Worm (Caenorhabditis elegans) whole organism, L4 larva: ENCODE results near the gene C50F4.12.

Experiments used
- F44E2.7 ChIP-seq: fragments of 200-800 bp; sonication (Bioruptor generic); IDR thresholded peaks from 2 replicates; pipeline ENCODE4 v2.1.2; 2022; ENCODE audit warnings: missing genetic modification characterization, missing compliant biosample characterization
- aha-1 ChIP-seq: fragments of 150-350 bp; peaks from one replicate; lab custom pipeline; 2014; ENCODE audit warnings: missing biosample characterization, missing genetic modification characterization
- attf-4 ChIP-seq: sonication (generic microtip); optimal IDR thresholded peaks from 3 replicates; lab custom pipeline; 2017; ENCODE audit warnings: missing biosample characterization, missing genetic modification characterization
- ceh-20 ChIP-seq: fragments of 200-800 bp; sonication (Bioruptor generic); IDR thresholded peaks from 2 replicates; pipeline ENCODE4 v1.3.6; 2022; ENCODE audit warnings: missing genetic modification reagents, missing genetic modification characterization, missing compliant biosample characterization
- ceh-28 ChIP-seq: fragments of 150-350 bp; optimal IDR thresholded peaks from 2 replicates; lab custom pipeline; 2014; ENCODE audit warnings: missing biosample characterization, missing genetic modification reagents, missing genetic modification characterization
- ceh-82 ChIP-seq: sonication (generic microtip); optimal IDR thresholded peaks from 2 replicates; lab custom pipeline; 2017; ENCODE audit warnings: missing biosample characterization, missing genetic modification characterization
- cey-2 ChIP-seq: sonication (generic microtip); optimal IDR thresholded peaks from 3 replicates; lab custom pipeline; 2017; ENCODE audit warnings: missing genetic modification characterization, mild to moderate bottlenecking, missing compliant biosample characterization, antibody characterized with exemption, borderline replicate concordance; ENCODE audit not compliant: insufficient read depth
- daf-16 ChIP-seq, 3 experiments: sonication (generic microtip); optimal IDR thresholded peaks; 2 replicates each; lab custom pipeline; 2016 to 2017; ENCODE audit warnings: missing genetic modification characterization in 3 of 3, missing genetic modification reagents in 3 of 3, mild to moderate bottlenecking in 2 of 3, missing compliant biosample characterization in 2 of 3, missing biosample characterization in 1 of 3, moderate library complexity in 1 of 3
- dmd-6 ChIP-seq: fragments of 200-800 bp; sonication (Bioruptor generic); IDR thresholded peaks from 2 replicates; pipeline ENCODE4 v1.3.6; 2022; ENCODE audit warnings: missing genetic modification reagents, missing genetic modification characterization, missing compliant biosample characterization
- dmd-8 ChIP-seq: fragments of 200-800 bp; sonication (Bioruptor generic); IDR thresholded peaks from 2 replicates; pipeline ENCODE4 v1.3.6; 2022; ENCODE audit warnings: missing genetic modification characterization, missing compliant biosample characterization
- dpl-1 ChIP-seq: fragments of 150-350 bp; optimal IDR thresholded peaks from 2 replicates; lab custom pipeline; 2014; ENCODE audit warnings: missing biosample characterization, missing genetic modification reagents, missing genetic modification characterization
- dve-1 ChIP-seq: sonication (generic microtip); optimal IDR thresholded peaks from 2 replicates; lab custom pipeline; 2017; ENCODE audit warnings: antibody characterized with exemption, mild to moderate bottlenecking, missing genetic modification characterization, missing compliant biosample characterization; ENCODE audit not compliant: insufficient read depth
- egl-43 ChIP-seq: fragments of 200-800 bp; sonication (Bioruptor generic); IDR thresholded peaks from 2 replicates; pipeline ENCODE4 v1.3.6; 2022; ENCODE audit warnings: missing genetic modification reagents, missing genetic modification characterization, missing compliant biosample characterization
- gei-8 ChIP-seq: fragments of 200-800 bp; sonication (Bioruptor generic); optimal IDR thresholded peaks from 2 replicates; lab custom pipeline; 2018; ENCODE audit warnings: mild to moderate bottlenecking, missing genetic modification characterization, missing compliant biosample characterization
- hlh-11 ChIP-seq: fragments of 200-800 bp; sonication (Bioruptor generic); optimal IDR thresholded peaks from 2 replicates; lab custom pipeline; 2018; ENCODE audit warnings: mild to moderate bottlenecking, missing genetic modification characterization, missing compliant biosample characterization
- hlh-30 ChIP-seq: sonication (generic microtip); optimal IDR thresholded peaks from 2 replicates; lab custom pipeline; 2017; ENCODE audit warnings: antibody characterized with exemption, mild to moderate bottlenecking, missing genetic modification characterization, missing compliant biosample characterization; ENCODE audit not compliant: insufficient read depth
- hmg-1.1 ChIP-seq: fragments of 200-800 bp; sonication (Bioruptor generic); IDR thresholded peaks from 2 replicates; pipeline ENCODE4 v1.3.6; 2022; ENCODE audit warnings: missing genetic modification reagents, missing genetic modification characterization, missing compliant biosample characterization
- lim-7 ChIP-seq: fragments of 200-800 bp; sonication (Bioruptor generic); IDR thresholded peaks from 2 replicates; pipeline ENCODE4 v1.3.6; 2022; ENCODE audit warnings: missing genetic modification characterization, missing compliant biosample characterization
- lin-29 ChIP-seq: fragments of 200-800 bp; sonication (Bioruptor generic); IDR thresholded peaks from 2 replicates; pipeline ENCODE4 v1.3.6; 2022; ENCODE audit warnings: missing genetic modification reagents, missing genetic modification characterization, missing compliant biosample characterization
- madf-5 ChIP-seq, 2 experiments: fragments of 200-800 bp; sonication (Bioruptor generic); IDR thresholded peaks; 2 replicates each; pipeline ENCODE4 v1.3.6; 2022; ENCODE audit warnings: missing compliant biosample characterization in 2 of 2, missing genetic modification characterization in 2 of 2
- mdl-1 ChIP-seq, 2 experiments: fragments of 150-350 bp in 1 of 2; sonication (generic microtip) in 1 of 2; optimal IDR thresholded peaks; 2 replicates each; lab custom pipeline; 2014 to 2017; ENCODE audit warnings: missing biosample characterization in 2 of 2, missing genetic modification characterization in 2 of 2
- mep-1 ChIP-seq: fragments of 150-350 bp; sonication (generic microtip); optimal IDR thresholded peaks from 3 replicates; lab custom pipeline; 2014; ENCODE audit warnings: missing biosample characterization, missing genetic modification characterization
- mes-2 ChIP-seq: sonication (generic microtip); optimal IDR thresholded peaks from 2 replicates; lab custom pipeline; 2016; ENCODE audit warnings: missing genotype, mild to moderate bottlenecking, missing genetic modification characterization, missing compliant biosample characterization; ENCODE audit not compliant: poor library complexity, severe bottlenecking
- mxl-2 ChIP-seq: fragments of 200-800 bp; sonication (Bioruptor generic); conservative IDR thresholded peaks from 2 replicates; pipeline ENCODE4 v1.3.6; 2022; ENCODE audit warnings: missing genetic modification reagents, missing genetic modification characterization, missing compliant biosample characterization
- mxl-3 ChIP-seq: fragments of 200-800 bp; sonication (Bioruptor generic); optimal IDR thresholded peaks from 2 replicates; lab custom pipeline; 2018; ENCODE audit warnings: mild to moderate bottlenecking, missing genetic modification characterization, missing compliant biosample characterization
- nhr-11 ChIP-seq: fragments of 150-350 bp; optimal IDR thresholded peaks from 2 replicates; lab custom pipeline; 2014; ENCODE audit warnings: missing biosample characterization, missing genetic modification characterization
- nhr-28 ChIP-seq: fragments of 150-350 bp; optimal IDR thresholded peaks from 2 replicates; lab custom pipeline; 2014; ENCODE audit warnings: missing biosample characterization, missing genetic modification characterization
- nhr-41 ChIP-seq: fragments of 200-800 bp; sonication (Bioruptor generic); IDR thresholded peaks from 2 replicates; pipeline ENCODE4 v1.3.6; 2022; ENCODE audit warnings: missing genetic modification reagents, missing genetic modification characterization, missing compliant biosample characterization
- nhr-42 ChIP-seq: fragments of 200-800 bp; sonication (Bioruptor generic); IDR thresholded peaks from 2 replicates; pipeline ENCODE4 v1.3.6; 2022; ENCODE audit warnings: missing genetic modification characterization, missing compliant biosample characterization
- nhr-76 ChIP-seq: fragments of 150-350 bp; optimal IDR thresholded peaks from 2 replicates; lab custom pipeline; 2014; ENCODE audit warnings: missing biosample characterization, missing genetic modification characterization
- nhr-77 ChIP-seq: fragments of 150-350 bp; optimal IDR thresholded peaks from 2 replicates; lab custom pipeline; 2014; ENCODE audit warnings: missing biosample characterization, missing genetic modification characterization
- php-3 ChIP-seq: fragments of 200-800 bp; sonication (Bioruptor generic); IDR thresholded peaks from 2 replicates; pipeline ENCODE4 v1.3.6; 2022; ENCODE audit warnings: missing genetic modification reagents, missing genetic modification characterization, missing compliant biosample characterization
- pqm-1 ChIP-seq: sonication (generic microtip); optimal IDR thresholded peaks from 2 replicates; lab custom pipeline; 2017; ENCODE audit warnings: missing biosample characterization, missing genetic modification characterization
- set-16 ChIP-seq: fragments of 200-800 bp; sonication (Bioruptor generic); IDR thresholded peaks from 2 replicates; pipeline ENCODE4 v1.3.6; 2022; ENCODE audit warnings: missing genetic modification reagents, missing genetic modification characterization, missing compliant biosample characterization
- skn-1 ChIP-seq: fragments of 150-350 bp; optimal IDR thresholded peaks from 2 replicates; lab custom pipeline; 2014; ENCODE audit warnings: missing biosample characterization, missing genetic modification characterization
- vab-7 ChIP-seq: fragments of 200-800 bp; sonication (Bioruptor generic); IDR thresholded peaks from 2 replicates; pipeline ENCODE4 v1.3.6; 2022; ENCODE audit warnings: missing genetic modification reagents, missing genetic modification characterization, missing compliant biosample characterization
- zag-1 ChIP-seq: fragments of 150-350 bp; optimal IDR thresholded peaks from 2 replicates; lab custom pipeline; 2014; ENCODE audit warnings: missing biosample characterization, missing genetic modification characterization
- ztf-11 ChIP-seq: fragments of 150-350 bp; optimal IDR thresholded peaks from 2 replicates; lab custom pipeline; 2014; ENCODE audit warnings: missing biosample characterization, missing genetic modification characterization
- ztf-7 ChIP-seq: fragments of 150-350 bp; optimal IDR thresholded peaks from 2 replicates; lab custom pipeline; 2014; ENCODE audit warnings: missing biosample characterization, missing genetic modification characterization

The C50F4.12 gene

ce11 chrV:9506931-9507330 lies 32.6 kb downstream of the C50F4.12 start:
- peak; percentile 15 for TF ChIP-seq mep-1 (tag; lab: Kevin White, UChicago)
- no peak for TF ChIP-seq hmg-1.1 (GFP tag; lab: Robert Waterston, UW)
- TF ChIP-seq attf-4, result no peak
- TF ChIP-seq ceh-20 (GFP tag; lab: Robert Waterston, UW), result peak; percentile 90
- no peak for TF ChIP-seq set-16 (GFP tag; lab: Robert Waterston, UW)
- peak; percentile 79 for TF ChIP-seq nhr-28 (tag; lab: Kevin White, UChicago)
- TF ChIP-seq ceh-28, result no peak
- peak; percentile 68 for TF ChIP-seq dve-1 (tag; lab: Kevin White, UChicago)
- peak; percentile 71 for TF ChIP-seq pqm-1 (tag; lab: Kevin White, UChicago)
- peak; percentile 94 for TF ChIP-seq dmd-6 (GFP tag; lab: Robert Waterston, UW)
- 0 out of 2 replicates have a peak, but pooled peaks have one; percentile 41 for TF ChIP-seq nhr-41 (GFP tag; lab: Robert Waterston, UW)
- no peak for TF ChIP-seq nhr-11
- peak; percentile 96 for TF ChIP-seq php-3 (GFP tag; lab: Robert Waterston, UW)
- TF ChIP-seq ztf-11 (tag; lab: Kevin White, UChicago), result no peak
- TF ChIP-seq hlh-30, result peak; percentile 48
- no peak for TF ChIP-seq dpl-1
- TF ChIP-seq mxl-2, result no peak
- peak; percentile 83 for TF ChIP-seq mxl-3 (GFP tag; lab: Kevin White, UChicago)
- TF ChIP-seq mdl-1 (tag; optimal IDR thresholded peaks at IDR 0.05; lab: Kevin White, UChicago), result peak in 1 of 2 experiments; percentile 37
- peak; percentile 23 for TF ChIP-seq hlh-11 (tag; lab: Kevin White, UChicago)
- no peak for TF ChIP-seq daf-16 (GFP tag; optimal IDR thresholded peaks at IDR 0.05; lab: Kevin White, UChicago)
- TF ChIP-seq daf-16 (tag; optimal IDR thresholded peaks at IDR 0.05; lab: Kevin White, UChicago), result peak; percentile 25
- TF ChIP-seq cey-2 (tag; lab: Kevin White, UChicago), result no peak

ce11 chrV:9504474-9504960 lies 35.0 kb downstream of the C50F4.12 start, which contains the start of gene haao-1:
haao-1 (plus strand) TSS chrV:9504910.
- TF ChIP-seq ztf-7 (tag; lab: Kevin White, UChicago), result no peak
- peak; percentile 6 for TF ChIP-seq hlh-11 (tag; lab: Kevin White, UChicago)
- no peak for TF ChIP-seq nhr-76
- no peak for TF ChIP-seq zag-1
- TF ChIP-seq skn-1 (tag; lab: Kevin White, UChicago), result no peak
- no peak for TF ChIP-seq madf-5 (GFP tag; IDR thresholded peaks at IDR 0.05; lab: Robert Waterston, UW)
- TF ChIP-seq mxl-3 (GFP tag; lab: Kevin White, UChicago), result peak; percentile 13
- no peak for TF ChIP-seq vab-7 (GFP tag; lab: Robert Waterston, UW)
- TF ChIP-seq F44E2.7 (GFP tag; lab: Robert Waterston, UW), result no peak
- no peak for TF ChIP-seq gei-8
- no peak for TF ChIP-seq nhr-77 (tag; lab: Kevin White, UChicago)
- no peak for TF ChIP-seq mes-2 (tag; lab: Kevin White, UChicago)
- TF ChIP-seq lim-7 (GFP tag; lab: Robert Waterston, UW), result no peak
- no peak for TF ChIP-seq mxl-2
- TF ChIP-seq ceh-82, result no peak
- no peak for TF ChIP-seq egl-43 (GFP tag; lab: Robert Waterston, UW)
- TF ChIP-seq ztf-11 (tag; lab: Kevin White, UChicago), result no peak
- TF ChIP-seq dmd-8 (GFP tag; lab: Robert Waterston, UW), result no peak
- no peak for TF ChIP-seq ceh-28
- no peak for TF ChIP-seq lin-29 (GFP tag; lab: Robert Waterston, UW)
- peak; percentile 87 for TF ChIP-seq aha-1
- no peak for TF ChIP-seq nhr-42 (GFP tag; lab: Robert Waterston, UW)
- TF ChIP-seq attf-4, result no peak
